Worm (Caenorhabditis elegans): ENCODE measurements around the gene C54E10.6.

The C54E10.6 gene

ce11 chrV:18808621-18809020 lies at the start of gene C54E10.6:
Gene C54E10.6, minus strand, starts transcription at chrV:18808729.
- TF ChIP-seq sma-3 (GFP tag; optimal IDR thresholded peaks at IDR 0.05) (no peak), alr-1 (tag; optimal IDR thresholded peaks at IDR 0.05) (no peak), F13H6.1 (tag; optimal IDR thresholded peaks at IDR 0.05) (no peak), peb-1 (tag; optimal IDR thresholded peaks at IDR 0.05) (no peak), snpc-4 (tag; optimal IDR thresholded peaks at IDR 0.05) (no peak), Y55F3AM.14 (GFP tag; optimal IDR thresholded peaks at IDR 0.05) (no peak), nhr-23 (tag; optimal IDR thresholded peaks at IDR 0.05) (no peak), lin-11 (tag; optimal IDR thresholded peaks at IDR 0.05) (peak; percentile 2), ztf-11 (tag; optimal IDR thresholded peaks at IDR 0.05) (no peak), zag-1 (tag; optimal IDR thresholded peaks at IDR 0.05) (no peak), nhr-6 (tag; optimal IDR thresholded peaks at IDR 0.05) (no peak), lsy-2 (tag; optimal IDR thresholded peaks at IDR 0.05) (peak in 1 of 2 experiments; percentile 8), gmeb-1 (tag; optimal IDR thresholded peaks at IDR 0.05) (no peak), nhr-77 (tag; optimal IDR thresholded peaks at IDR 0.05) (no peak), nhr-10 (tag; optimal IDR thresholded peaks at IDR 0.05) (no peak), lin-13 (GFP tag; optimal IDR thresholded peaks at IDR 0.05) (no peak), skn-1 (tag; optimal IDR thresholded peaks at IDR 0.05) (no peak), R02D3.7 (tag; optimal IDR thresholded peaks at IDR 0.05) (no peak), nhr-11 (tag; optimal IDR thresholded peaks at IDR 0.05) (no peak), unc-55 (GFP tag; optimal IDR thresholded peaks at IDR 0.05) (peak; percentile 21), sem-4 (tag; optimal IDR thresholded peaks at IDR 0.05) (no peak), mbf-1 (tag; optimal IDR thresholded peaks at IDR 0.05) (no peak), nhr-129 (tag; optimal IDR thresholded peaks at IDR 0.05) (no peak), fos-1 (tag; optimal IDR thresholded peaks at IDR 0.05) (no peak), elt-1 (tag; optimal IDR thresholded peaks at IDR 0.05) (no peak), sma-9 (GFP tag; optimal IDR thresholded peaks at IDR 0.05) (peak; percentile 13), sma-9 (tag; optimal IDR thresholded peaks at IDR 0.05) (no peak), unc-39 (tag; optimal IDR thresholded peaks at IDR 0.05) (no peak), lin-39 (tag; optimal IDR thresholded peaks at IDR 0.05) (no peak), aly-2 (tag; optimal IDR thresholded peaks at IDR 0.05) (no peak), ZK546.5 (tag; optimal IDR thresholded peaks at IDR 0.05) (no peak)

DNA sequence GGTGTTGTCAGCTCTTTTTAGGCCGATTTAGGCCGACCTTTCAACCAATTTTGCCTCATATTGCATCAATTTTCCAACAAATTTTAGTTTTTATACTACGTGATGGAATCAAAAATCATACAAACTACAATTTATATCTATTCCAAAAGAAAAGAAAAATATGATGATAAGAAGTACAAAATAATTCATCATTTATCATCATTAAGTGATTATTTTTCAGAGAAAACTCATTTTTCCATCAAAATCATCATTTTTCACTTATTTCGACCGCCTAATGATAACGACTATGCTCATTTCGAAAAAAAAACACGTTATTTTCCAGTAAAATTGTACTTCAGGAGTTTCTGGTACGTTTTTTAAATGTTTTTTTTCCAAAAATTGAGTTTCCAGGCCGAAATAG lies 46.3 kb upstream of the C54E10.6 start:
- TF ChIP-seq fos-1 (tag; optimal IDR thresholded peaks at IDR 0.05) (peak; percentile 61), F13H6.1 (tag; optimal IDR thresholded peaks at IDR 0.05) (no peak), nhr-21 (tag; optimal IDR thresholded peaks at IDR 0.05) (no peak), lin-13 (GFP tag; optimal IDR thresholded peaks at IDR 0.05) (no peak), sma-3 (GFP tag; optimal IDR thresholded peaks at IDR 0.05) (no peak), lsy-2 (tag; optimal IDR thresholded peaks at IDR 0.05) (no peak), elt-3 (tag; optimal IDR thresholded peaks at IDR 0.05) (no peak), aly-2 (tag; optimal IDR thresholded peaks at IDR 0.05) (no peak), skn-1 (tag; optimal IDR thresholded peaks at IDR 0.05) (peak; percentile 79)

DNA sequence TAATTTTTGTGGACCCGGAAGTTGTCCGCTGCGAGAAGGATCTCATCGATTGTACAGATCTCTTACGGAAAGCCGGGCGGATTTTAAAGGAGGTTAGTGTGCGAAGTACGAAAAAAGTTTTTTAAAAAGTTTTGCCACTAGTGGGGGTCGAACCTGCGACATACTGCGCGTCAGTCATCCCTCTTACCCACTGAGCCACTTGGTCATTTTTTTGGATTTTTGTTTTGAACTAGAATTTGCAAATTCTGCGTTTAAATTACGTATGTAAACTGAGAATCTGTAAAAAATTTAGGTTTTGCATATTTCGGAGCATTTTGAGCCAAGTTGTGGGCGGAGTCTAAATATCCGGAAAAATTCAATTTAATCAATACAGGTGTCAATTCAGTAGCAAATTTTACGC lies 40.0 kb upstream of the C54E10.6 start:
- TF ChIP-seq nhr-129 (tag; optimal IDR thresholded peaks at IDR 0.05) = no peak
- TF ChIP-seq nhr-25 (tag; optimal IDR thresholded peaks at IDR 0.05) = no peak
- TF ChIP-seq Y55F3AM.14 (GFP tag; optimal IDR thresholded peaks at IDR 0.05) = no peak
- TF ChIP-seq ztf-11 (tag; optimal IDR thresholded peaks at IDR 0.05) = no peak
- TF ChIP-seq zag-1 (tag; optimal IDR thresholded peaks at IDR 0.05) = no peak
- no peak for TF ChIP-seq unc-62 (GFP tag; optimal IDR thresholded peaks at IDR 0.05)
- no peak for TF ChIP-seq mdl-1 (tag; optimal IDR thresholded peaks at IDR 0.05)
- no peak for TF ChIP-seq elt-1 (tag; optimal IDR thresholded peaks at IDR 0.05)
- no peak for TF ChIP-seq lin-13 (GFP tag; optimal IDR thresholded peaks at IDR 0.05)
- no peak for TF ChIP-seq nhr-12 (tag; optimal IDR thresholded peaks at IDR 0.05)
- no peak for TF ChIP-seq nhr-23 (tag; optimal IDR thresholded peaks at IDR 0.05)
- TF ChIP-seq R02D3.7 (tag; optimal IDR thresholded peaks at IDR 0.05) = no peak
- TF ChIP-seq nhr-237 (tag; optimal IDR thresholded peaks at IDR 0.05) = no peak
- TF ChIP-seq lin-11 (tag; optimal IDR thresholded peaks at IDR 0.05) = no peak
- no peak for TF ChIP-seq blmp-1 (tag; optimal IDR thresholded peaks at IDR 0.05; ENCODE audit: insufficient read depth)
- TF ChIP-seq ztf-4 (tag; optimal IDR thresholded peaks at IDR 0.05) = no peak
- TF ChIP-seq unc-39 (tag; optimal IDR thresholded peaks at IDR 0.05) = no peak
